Worm (Caenorhabditis elegans): ENCODE results near the gene mib-1.

The mib-1 gene

DNA sequence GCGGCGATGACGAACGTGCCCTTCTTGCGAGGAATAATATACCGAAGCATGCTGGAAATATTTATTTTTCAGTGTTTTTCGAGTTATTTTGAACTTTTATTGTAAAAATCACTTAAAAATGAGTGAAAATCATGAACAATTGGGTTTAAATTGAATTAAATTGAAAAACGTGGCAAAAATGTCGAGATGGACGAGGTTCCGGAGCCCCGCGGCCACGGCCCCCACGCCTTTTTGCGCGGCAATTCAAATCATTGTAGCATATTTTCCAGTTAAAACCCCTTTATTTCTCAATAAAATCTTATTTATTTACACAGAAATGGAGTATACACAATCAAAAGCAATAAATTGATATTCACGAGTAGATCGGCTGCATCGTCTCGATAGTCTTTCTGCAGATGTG, 4.4 kb downstream of the mib-1 start (continued):
- no peak for TF ChIP-seq snpc-4 (tag; optimal IDR thresholded peaks at IDR 0.05)
- TF ChIP-seq nhr-85 (tag), result peak; percentile 86
- no peak for TF ChIP-seq blmp-1 (tag; optimal IDR thresholded peaks at IDR 0.05)
- TF ChIP-seq nhr-84 (tag; optimal IDR thresholded peaks at IDR 0.05), result no peak
- no peak for TF ChIP-seq unc-130 (tag; optimal IDR thresholded peaks at IDR 0.05)
- TF ChIP-seq lin-35 (GFP tag; optimal IDR thresholded peaks at IDR 0.05), result peak; percentile 89 to 92
- peak; percentile 41 for TF ChIP-seq isw-1 (GFP tag; IDR thresholded peaks at IDR 0.05)
- TF ChIP-seq irx-1 (tag; optimal IDR thresholded peaks at IDR 0.05), result peak; percentile 68
- TF ChIP-seq C04F5.9 (tag; optimal IDR thresholded peaks at IDR 0.05), result peak; percentile 1
- TF ChIP-seq elt-3 (tag; optimal IDR thresholded peaks at IDR 0.05), result no peak

DNA sequence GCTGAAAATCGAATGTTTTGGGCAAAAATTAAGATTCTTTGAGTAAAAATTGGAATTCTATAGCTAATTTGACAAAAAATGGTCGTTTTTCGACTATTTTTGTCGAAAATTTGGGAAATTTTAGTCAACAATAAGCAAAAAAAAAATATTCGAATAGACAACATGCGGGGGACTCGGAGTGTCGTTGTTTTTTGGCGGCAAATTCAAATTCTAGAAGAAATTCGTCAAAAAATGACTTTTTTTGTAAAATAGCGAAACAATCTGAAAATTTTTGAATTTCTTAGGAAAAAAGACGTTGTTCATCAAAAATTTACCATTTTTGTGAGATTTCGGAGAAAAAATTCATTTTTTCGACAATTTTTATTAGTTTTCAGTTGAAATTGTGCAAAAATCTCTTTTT, 6.8 kb downstream of the mib-1 start:
- TF ChIP-seq lin-35 (GFP tag; optimal IDR thresholded peaks at IDR 0.05), result peak in 1 of 2 experiments; percentile 39
- TF ChIP-seq unc-130 (tag; optimal IDR thresholded peaks at IDR 0.05), result no peak
- TF ChIP-seq dpl-1 (GFP tag; optimal IDR thresholded peaks at IDR 0.05), result peak in 1 of 3 experiments; percentile 54
- peak; percentile 49 to 58 for TF ChIP-seq efl-1 (optimal IDR thresholded peaks at IDR 0.05)
- TF ChIP-seq efl-1 (GFP tag; optimal IDR thresholded peaks at IDR 0.05 in 1 of 2), result peak; percentile 46 to 95
- TF ChIP-seq egl-27 (tag; optimal IDR thresholded peaks at IDR 0.05), result no peak
- no peak for TF ChIP-seq aly-2 (tag; optimal IDR thresholded peaks at IDR 0.05)

DNA sequence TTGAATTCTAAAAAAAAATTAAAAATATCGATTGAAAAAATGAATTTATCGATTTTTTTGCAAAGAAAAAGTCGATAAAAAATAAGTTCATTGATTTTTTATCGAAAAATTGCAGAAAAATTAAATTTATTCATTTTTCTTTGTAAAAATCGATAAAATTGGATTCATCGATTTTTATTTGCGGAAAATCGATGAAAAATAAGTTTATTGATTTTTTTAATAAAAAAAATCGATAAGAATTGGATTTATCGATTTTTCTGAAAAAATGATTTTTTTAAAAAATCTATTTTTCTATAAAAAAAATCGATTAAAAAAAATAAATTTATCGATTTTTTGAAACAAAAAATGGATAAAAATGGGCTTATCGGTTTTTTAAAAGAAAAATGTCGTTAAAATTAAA, 10.5 kb downstream of the mib-1 start:
- TF ChIP-seq pag-3 (tag; optimal IDR thresholded peaks at IDR 0.05; ENCODE audit: borderline replicate concordance, insufficient read depth), result no peak
- TF ChIP-seq lin-15B (tag; optimal IDR thresholded peaks at IDR 0.05), result no peak
- TF ChIP-seq nhr-20 (tag; optimal IDR thresholded peaks at IDR 0.05), result no peak
- TF ChIP-seq sup-37 (GFP tag; optimal IDR thresholded peaks at IDR 0.05), result no peak
- TF ChIP-seq elt-2 (tag; optimal IDR thresholded peaks at IDR 0.05), result no peak
- no peak for TF ChIP-seq ceh-88 (GFP tag; IDR thresholded peaks at IDR 0.05)
- TF ChIP-seq rnt-1 (tag; optimal IDR thresholded peaks at IDR 0.05), result no peak
- TF ChIP-seq vab-15 (tag; optimal IDR thresholded peaks at IDR 0.05), result no peak
- TF ChIP-seq elt-3 (tag; optimal IDR thresholded peaks at IDR 0.05), result no peak
- TF ChIP-seq isw-1 (GFP tag; IDR thresholded peaks at IDR 0.05), result no peak
- no peak for TF ChIP-seq nhr-11 (tag; optimal IDR thresholded peaks at IDR 0.05)

DNA sequence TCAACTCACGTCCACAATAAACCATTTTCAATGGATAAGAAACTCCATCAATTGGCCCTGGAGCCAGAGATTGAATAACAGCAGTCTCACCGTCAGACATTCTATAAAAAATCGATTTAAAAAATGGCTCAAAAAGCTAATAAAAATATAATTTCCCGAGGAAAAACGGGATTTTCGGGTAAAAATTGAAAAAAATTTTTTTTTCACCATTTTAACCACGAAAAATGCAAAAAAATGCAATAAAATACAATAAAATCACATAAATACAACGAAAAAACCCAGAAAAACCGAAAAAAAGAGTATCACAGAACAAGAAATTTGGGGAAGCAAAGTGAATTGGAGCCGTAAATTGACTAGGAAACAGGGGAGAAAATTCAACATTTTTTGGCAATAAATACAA, 11.7 kb downstream of the mib-1 start, which contains the start of gene Y47D3A.21:
Gene Y47D3A.21 (minus strand): TSS at position 101 of the 400 bp plus-strand sequence.
- TF ChIP-seq lin-15B (tag; optimal IDR thresholded peaks at IDR 0.05) (no peak), efl-1 (optimal IDR thresholded peaks at IDR 0.05) (no peak), efl-1 (GFP tag; optimal IDR thresholded peaks at IDR 0.05 in 1 of 2) (peak in 1 of 2 experiments; percentile 21)

DNA sequence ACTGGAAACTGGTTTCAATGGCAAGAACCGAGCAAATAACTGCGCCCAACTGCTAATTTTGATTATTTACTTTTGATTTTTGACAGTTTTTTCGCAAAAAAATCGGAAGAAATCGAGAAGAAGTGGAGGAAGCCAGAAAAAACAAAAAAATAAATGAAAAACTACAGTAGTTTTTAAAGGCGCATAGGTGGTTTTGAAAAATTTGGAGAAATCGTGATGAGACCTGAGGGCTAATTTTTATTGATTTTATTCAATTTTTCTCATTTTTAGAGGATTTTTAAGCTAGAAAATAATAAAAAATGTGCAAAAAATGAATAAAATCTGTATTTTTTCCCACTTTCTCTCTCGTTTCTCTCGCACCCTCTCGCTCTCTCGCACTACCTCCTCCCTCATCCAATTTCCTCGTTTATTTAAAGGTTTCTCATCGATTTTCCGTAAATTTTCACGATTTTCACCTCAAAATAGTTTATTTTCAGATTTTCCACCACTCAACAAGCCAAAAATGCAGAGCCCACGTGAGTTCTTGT, 15.8 kb downstream of the mib-1 start, which contains the start of gene Y47D3A.20:
Gene Y47D3A.20 (plus strand): TSS at position 477 of the 527 bp plus-strand sequence.
- TF ChIP-seq nhr-77 (tag; optimal IDR thresholded peaks at IDR 0.05) (no peak), efl-1 (optimal IDR thresholded peaks at IDR 0.05) (no peak), efl-1 (GFP tag; optimal IDR thresholded peaks at IDR 0.05 in 1 of 2) (peak in 1 of 2 experiments; percentile 24)

DNA sequence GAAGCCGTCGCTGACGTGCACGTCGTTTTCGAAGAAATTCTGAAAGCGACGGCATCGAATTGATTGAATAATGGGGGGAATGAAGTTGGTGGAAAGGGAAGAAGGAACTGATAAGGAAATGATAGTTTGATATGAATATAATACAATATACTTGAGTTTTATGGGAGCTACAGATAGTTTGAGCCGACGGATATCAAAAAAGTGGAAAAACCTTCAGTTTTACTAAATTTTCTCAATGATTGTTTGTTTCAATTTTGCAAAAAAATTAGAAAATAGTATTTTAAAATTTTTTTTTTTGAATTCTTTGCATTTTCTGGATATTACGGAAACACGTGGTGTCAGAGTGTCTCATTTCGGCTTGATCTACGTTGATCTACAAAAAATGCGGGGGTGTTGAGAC, 19.7 kb downstream of the mib-1 start, which contains the start of gene obr-1:
Gene obr-1 (minus strand): TSS at position 101 of the 400 bp plus-strand sequence.
- TF ChIP-seq nhr-47 (tag; optimal IDR thresholded peaks at IDR 0.05), result no peak
- TF ChIP-seq pag-3 (tag; optimal IDR thresholded peaks at IDR 0.05; ENCODE audit: borderline replicate concordance, insufficient read depth), result no peak
- TF ChIP-seq mep-1 (tag; optimal IDR thresholded peaks at IDR 0.05), result no peak
- no peak for TF ChIP-seq nhr-12 (tag; optimal IDR thresholded peaks at IDR 0.05)
- no peak for TF ChIP-seq nhr-85 (tag)
- no peak for TF ChIP-seq nhr-77 (tag; optimal IDR thresholded peaks at IDR 0.05)
- no peak for TF ChIP-seq pax-3 (tag; optimal IDR thresholded peaks at IDR 0.05)

DNA sequence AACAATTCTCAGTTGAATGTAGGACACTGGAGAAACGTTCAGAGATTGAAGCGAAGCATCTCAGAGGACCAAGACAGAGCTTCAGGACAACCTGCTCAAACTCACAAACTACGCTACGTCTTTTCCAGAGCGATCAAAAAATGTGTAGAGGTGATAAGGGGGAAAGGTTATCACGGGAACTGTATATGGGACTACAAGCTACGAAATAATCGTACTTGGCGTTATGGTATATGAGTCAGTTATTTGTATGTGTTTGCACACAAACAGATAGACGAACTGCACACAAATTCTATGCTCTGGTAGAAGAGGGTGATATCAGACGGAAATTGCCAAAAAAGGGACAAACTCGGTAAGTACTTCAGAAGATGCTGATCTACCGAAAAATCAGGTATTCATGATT, 21.3 kb downstream of the mib-1 start:
- TF ChIP-seq C04F5.9 (tag; optimal IDR thresholded peaks at IDR 0.05) (no peak), efl-1 (optimal IDR thresholded peaks at IDR 0.05) (no peak), efl-1 (GFP tag; optimal IDR thresholded peaks at IDR 0.05 in 1 of 2) (peak in 1 of 2 experiments; percentile 36), lin-14 (GFP tag; optimal IDR thresholded peaks at IDR 0.05) (no peak), lin-39 (tag; optimal IDR thresholded peaks at IDR 0.05) (no peak), pax-3 (tag; optimal IDR thresholded peaks at IDR 0.05) (no peak), mdl-1 (tag; optimal IDR thresholded peaks at IDR 0.05) (no peak), unc-62 (GFP tag; optimal IDR thresholded peaks at IDR 0.05) (no peak), swsn-7 (tag; optimal IDR thresholded peaks at IDR 0.05) (no peak), elt-2 (tag; optimal IDR thresholded peaks at IDR 0.05) (peak; percentile 6), zag-1 (tag; optimal IDR thresholded peaks at IDR 0.05) (no peak), pqm-1 (tag; optimal IDR thresholded peaks at IDR 0.05) (no peak), vab-15 (tag; optimal IDR thresholded peaks at IDR 0.05) (no peak), ces-1 (GFP tag; optimal IDR thresholded peaks at IDR 0.05) (no peak), tbx-2 (tag; optimal IDR thresholded peaks at IDR 0.05) (no peak), ztf-11 (tag; optimal IDR thresholded peaks at IDR 0.05) (no peak)

Measured in whole organism, L1 larva.